Fruit fly (Drosophila melanogaster): ENCODE data around the gene S6k.

- no peak for TF ChIP-seq CG2889 (GFP tag; IDR thresholded peaks at IDR 0.05)
- TF ChIP-seq CG14667 (GFP tag; IDR thresholded peaks at IDR 0.05) = no peak
- 0 out of 2 replicates have a peak, but pooled peaks have one; percentile 6 for TF ChIP-seq CG9932 (GFP tag; IDR thresholded peaks at IDR 0.05)
- TF ChIP-seq sens-2 (GFP tag; IDR thresholded peaks at IDR 0.05) = no peak
- TF ChIP-seq chinmo (GFP tag; IDR thresholded peaks at IDR 0.05; ENCODE audit: partially characterized antibody) = no peak
Measured at dm6 chr3L:5753605-5754365, 56.9 kb downstream of the S6k start.

Data from whole organism, embryonic.